Worm (Caenorhabditis elegans): ENCODE measurements around the gene M88.3.
A peak's percentile ranks its signal among the peaks of the same experiment; 100 is the strongest.

The M88.3 gene

DNA sequence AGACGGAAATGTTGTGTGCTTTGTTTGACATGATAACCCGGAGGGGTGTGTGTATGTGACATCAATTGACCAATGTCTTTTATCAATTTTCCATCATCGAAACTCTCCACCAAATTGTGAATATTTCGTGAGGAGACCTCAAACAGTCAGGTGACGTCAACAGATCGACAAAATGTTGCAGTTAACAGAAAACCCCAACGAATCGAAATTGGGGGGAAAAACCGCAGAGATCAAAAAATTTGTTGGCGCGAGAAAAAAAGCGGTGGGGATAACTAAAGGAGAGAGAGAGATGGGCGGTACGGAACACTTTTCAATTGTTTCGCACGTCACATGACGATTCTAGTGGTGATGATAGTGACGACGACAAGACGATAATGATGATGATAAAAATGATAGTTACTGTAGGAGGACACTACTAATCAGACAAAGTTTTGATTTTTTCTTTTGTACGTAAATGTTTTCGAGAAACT lies 50.3 kb downstream of the M88.3 start:
- TF ChIP-seq fkh-2 (tag; optimal IDR thresholded peaks at IDR 0.05), result no peak
- no peak for TF ChIP-seq nhr-12 (tag; optimal IDR thresholded peaks at IDR 0.05)
- no peak for TF ChIP-seq fos-1 (tag; optimal IDR thresholded peaks at IDR 0.05)
- TF ChIP-seq ceh-9 (tag; optimal IDR thresholded peaks at IDR 0.05), result no peak
- no peak for TF ChIP-seq ama-1 (optimal IDR thresholded peaks at IDR 0.05)
- TF ChIP-seq lin-39 (tag; optimal IDR thresholded peaks at IDR 0.05), result no peak
- TF ChIP-seq nhr-77 (tag; optimal IDR thresholded peaks at IDR 0.05), result no peak
- TF ChIP-seq pha-4 (tag; optimal IDR thresholded peaks at IDR 0.05), result peak; percentile 50
- TF ChIP-seq eor-1 (tag; optimal IDR thresholded peaks at IDR 0.05), result no peak
- TF ChIP-seq skn-1 (tag; optimal IDR thresholded peaks at IDR 0.05), result no peak
- no peak for TF ChIP-seq ceh-82 (tag; optimal IDR thresholded peaks at IDR 0.05)
- no peak for TF ChIP-seq fkh-10 (GFP tag; optimal IDR thresholded peaks at IDR 0.05)
- TF ChIP-seq nhr-76 (tag; optimal IDR thresholded peaks at IDR 0.05), result no peak
- TF ChIP-seq mdl-1 (tag; optimal IDR thresholded peaks at IDR 0.05), result peak; percentile 16
- TF ChIP-seq R02D3.7 (tag; optimal IDR thresholded peaks at IDR 0.05), result no peak
- no peak for TF ChIP-seq unc-62 (GFP tag; optimal IDR thresholded peaks at IDR 0.05)
- TF ChIP-seq snpc-4 (tag; optimal IDR thresholded peaks at IDR 0.05), result no peak
- peak; percentile 83 for TF ChIP-seq jun-1 (tag; optimal IDR thresholded peaks at IDR 0.05)
- peak; percentile 79 for TF ChIP-seq nhr-43 (tag; optimal IDR thresholded peaks at IDR 0.05; ENCODE audit: poor library complexity, severe bottlenecking)
- no peak for TF ChIP-seq ztf-4 (tag; optimal IDR thresholded peaks at IDR 0.05)
- TF ChIP-seq unc-39 (tag; optimal IDR thresholded peaks at IDR 0.05), result no peak
- no peak for TF ChIP-seq nhr-237 (tag; optimal IDR thresholded peaks at IDR 0.05)
- TF ChIP-seq zag-1 (tag; optimal IDR thresholded peaks at IDR 0.05), result no peak
- TF ChIP-seq aly-2 (tag; optimal IDR thresholded peaks at IDR 0.05), result no peak
- no peak for TF ChIP-seq ceh-16 (tag; optimal IDR thresholded peaks at IDR 0.05)
- TF ChIP-seq egl-27 (tag; optimal IDR thresholded peaks at IDR 0.05), result no peak
- peak; percentile 83 for TF ChIP-seq nhr-23 (tag; optimal IDR thresholded peaks at IDR 0.05)
- TF ChIP-seq egl-5 (tag; optimal IDR thresholded peaks at IDR 0.05), result no peak
- peak; percentile 37 for TF ChIP-seq nfya-1 (tag; optimal IDR thresholded peaks at IDR 0.05; ENCODE audit: insufficient read depth)
- peak; percentile 54 for TF ChIP-seq lsy-12 (tag; optimal IDR thresholded peaks at IDR 0.05)
- no peak for TF ChIP-seq nhr-11 (tag; optimal IDR thresholded peaks at IDR 0.05)
- no peak for TF ChIP-seq elt-1 (tag; optimal IDR thresholded peaks at IDR 0.05)
- no peak for TF ChIP-seq nhr-67 (tag; optimal IDR thresholded peaks at IDR 0.05)
- TF ChIP-seq ZK546.5 (tag; optimal IDR thresholded peaks at IDR 0.05), result no peak
- TF ChIP-seq mml-1 (tag; optimal IDR thresholded peaks at IDR 0.05), result no peak
- TF ChIP-seq lin-15B (tag; optimal IDR thresholded peaks at IDR 0.05), result peak; percentile 9
- no peak for TF ChIP-seq sea-2 (GFP tag; optimal IDR thresholded peaks at IDR 0.05)
- TF ChIP-seq nhr-28 (tag; optimal IDR thresholded peaks at IDR 0.05), result no peak
- TF ChIP-seq pqm-1 (tag; optimal IDR thresholded peaks at IDR 0.05), result peak; percentile 69
- no peak for TF ChIP-seq tbx-2 (tag; optimal IDR thresholded peaks at IDR 0.05)
- peak; percentile 74 for TF ChIP-seq nhr-25 (tag; optimal IDR thresholded peaks at IDR 0.05)
- peak; percentile 58 for TF ChIP-seq ceh-28 (tag; optimal IDR thresholded peaks at IDR 0.05)
- TF ChIP-seq hmg-11 (tag; optimal IDR thresholded peaks at IDR 0.05), result no peak
- peak; percentile 78 for TF ChIP-seq elt-2 (tag; optimal IDR thresholded peaks at IDR 0.05)
- peak; percentile 42 to 91 (median 89) for TF ChIP-seq elt-3 (tag; optimal IDR thresholded peaks at IDR 0.05)
- TF ChIP-seq daf-12 (tag; optimal IDR thresholded peaks at IDR 0.05), result no peak
- TF ChIP-seq ztf-11 (tag; optimal IDR thresholded peaks at IDR 0.05), result no peak

Measured in whole organism, L3 larva.